Worm (Caenorhabditis elegans): Measurements from ENCODE around the gene mrpl-21.

The mrpl-21 gene

DNA sequence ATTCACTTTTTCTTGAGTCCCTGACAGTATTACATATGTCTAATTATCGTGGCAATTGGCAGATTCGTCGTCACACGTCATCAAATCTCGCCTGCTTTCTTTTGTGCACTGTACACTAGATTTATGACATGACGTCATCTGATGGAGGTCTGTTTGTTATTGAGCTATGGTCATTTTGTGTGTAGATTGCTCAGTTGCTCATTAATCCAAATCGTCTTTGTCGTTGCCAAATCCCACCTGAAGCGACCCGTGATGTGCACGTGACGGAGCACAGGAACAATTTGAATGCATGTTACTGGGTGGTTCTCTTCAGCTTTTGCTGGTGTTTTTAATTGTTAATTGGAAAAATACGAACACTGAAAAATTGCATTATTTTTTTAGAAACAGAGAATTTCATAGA lies 29.5 kb upstream of the mrpl-21 start:
- TF ChIP-seq nhr-2 (tag; optimal IDR thresholded peaks at IDR 0.05) (peak; percentile 81), ceh-39 (tag; optimal IDR thresholded peaks at IDR 0.05) (peak; percentile 25), bed-3 (GFP tag; optimal IDR thresholded peaks at IDR 0.05) (no peak), blmp-1 (tag; optimal IDR thresholded peaks at IDR 0.05) (no peak), mls-2 (tag; optimal IDR thresholded peaks at IDR 0.05) (peak; percentile 63), sptf-1 (tag; optimal IDR thresholded peaks at IDR 0.05) (peak; percentile 8), unc-62 (GFP tag; optimal IDR thresholded peaks at IDR 0.05) (peak; percentile 61), tbx-8 (GFP tag; optimal IDR thresholded peaks at IDR 0.05) (no peak), zip-8 (tag; optimal IDR thresholded peaks at IDR 0.05) (peak; percentile 74), cnd-1 (tag; optimal IDR thresholded peaks at IDR 0.05) (peak; percentile 37), pha-4 (tag; optimal IDR thresholded peaks at IDR 0.05) (no peak), ceh-43 (GFP tag; optimal IDR thresholded peaks at IDR 0.05) (peak; percentile 25), snpc-4 (tag; optimal IDR thresholded peaks at IDR 0.05) (no peak), ztf-11 (tag; optimal IDR thresholded peaks at IDR 0.05) (peak; percentile 50)

DNA sequence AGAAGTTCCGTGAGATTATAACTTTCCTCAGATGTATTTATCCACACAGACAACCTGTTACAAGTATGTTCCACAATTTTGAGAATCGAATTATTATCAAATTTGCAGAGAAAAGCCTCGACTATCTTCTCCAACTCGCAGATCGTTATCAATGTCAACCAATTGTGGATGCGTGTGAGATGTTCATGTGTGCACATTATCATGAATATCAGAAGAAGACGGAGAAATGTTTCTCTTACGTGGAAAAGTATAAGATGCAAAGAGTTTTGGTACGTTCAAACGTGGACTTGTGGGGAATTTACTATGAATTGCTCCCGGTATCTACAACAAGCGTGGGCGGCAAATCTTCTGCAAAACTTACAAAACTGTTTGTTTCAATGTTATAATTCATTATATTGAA lies 27.7 kb upstream of the mrpl-21 start:
- TF ChIP-seq ceh-43 (GFP tag; optimal IDR thresholded peaks at IDR 0.05) (no peak), flh-1 (GFP tag; optimal IDR thresholded peaks at IDR 0.05) (no peak), unc-62 (GFP tag; optimal IDR thresholded peaks at IDR 0.05) (no peak), nhr-237 (tag; optimal IDR thresholded peaks at IDR 0.05) (no peak), unc-120 (tag; optimal IDR thresholded peaks at IDR 0.05; ENCODE audit: poor library complexity, severe bottlenecking) (no peak), ceh-39 (tag; optimal IDR thresholded peaks at IDR 0.05) (no peak), elt-3 (tag; optimal IDR thresholded peaks at IDR 0.05) (no peak), lin-13 (tag; optimal IDR thresholded peaks at IDR 0.05) (no peak), cnd-1 (tag; optimal IDR thresholded peaks at IDR 0.05) (no peak), nhr-28 (tag; optimal IDR thresholded peaks at IDR 0.05) (no peak), drap-1 (GFP tag; optimal IDR thresholded peaks at IDR 0.05) (no peak), tbx-8 (GFP tag; optimal IDR thresholded peaks at IDR 0.05) (no peak), mls-2 (tag; optimal IDR thresholded peaks at IDR 0.05) (no peak), lsy-2 (tag; optimal IDR thresholded peaks at IDR 0.05) (no peak), lin-32 (GFP tag; optimal IDR thresholded peaks at IDR 0.05) (no peak), sptf-1 (tag; optimal IDR thresholded peaks at IDR 0.05) (no peak)

DNA sequence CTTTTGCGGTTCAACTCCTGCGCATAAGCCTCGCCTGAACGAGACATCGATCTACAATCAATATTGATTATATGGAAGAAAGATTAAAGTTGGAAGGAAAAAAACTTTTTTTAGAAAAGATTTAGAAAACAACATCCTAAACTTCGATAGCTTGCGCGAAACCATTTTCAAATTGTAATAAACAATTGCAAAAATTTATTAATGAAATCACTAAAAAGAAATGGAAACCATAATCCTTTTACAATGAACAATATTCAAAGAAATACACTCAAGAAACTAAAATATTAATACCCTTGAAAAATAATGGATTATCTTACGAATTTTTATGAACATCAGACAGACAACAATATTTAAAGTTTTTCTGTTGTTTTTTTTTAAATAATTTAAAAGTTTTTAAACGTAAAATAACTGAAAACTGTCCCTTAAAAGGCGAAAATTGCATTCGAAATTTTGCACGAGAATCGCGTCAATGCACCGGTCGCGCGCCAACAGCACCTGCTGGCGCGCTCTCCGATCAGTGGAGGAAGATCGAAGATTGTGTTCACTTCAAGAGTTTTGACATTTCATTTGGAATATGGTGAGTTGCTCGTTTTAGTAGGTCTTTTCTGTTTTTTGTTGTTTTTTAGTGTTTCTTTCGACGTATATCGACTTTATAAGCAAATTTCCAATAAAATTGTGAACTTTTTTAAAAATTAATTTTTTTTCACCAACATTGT lies 26.0 kb upstream of the mrpl-21 start, which contains the start of the genes sftb-1 and R10E4.1:
TSS of gene sftb-1 (minus strand) at position 51 of the 716 bp plus-strand sequence.
TSS of gene R10E4.1 (plus strand) at position 524 of the 716 bp plus-strand sequence.
- no peak for TF ChIP-seq cnd-1 (tag; optimal IDR thresholded peaks at IDR 0.05)
- no peak for TF ChIP-seq unc-39 (tag; optimal IDR thresholded peaks at IDR 0.05)
- TF ChIP-seq unc-120 (tag; optimal IDR thresholded peaks at IDR 0.05; ENCODE audit: poor library complexity, severe bottlenecking) = no peak
- TF ChIP-seq pha-4 (tag; optimal IDR thresholded peaks at IDR 0.05) = peak; percentile 45
- no peak for TF ChIP-seq ceh-39 (tag; optimal IDR thresholded peaks at IDR 0.05)
- no peak for TF ChIP-seq hlh-1 (tag; optimal IDR thresholded peaks at IDR 0.05)
- no peak for TF ChIP-seq zip-8 (tag; optimal IDR thresholded peaks at IDR 0.05)
- TF ChIP-seq mep-1 (tag; optimal IDR thresholded peaks at IDR 0.05) = peak; percentile 66
- TF ChIP-seq nhr-2 (tag; optimal IDR thresholded peaks at IDR 0.05) = no peak
- TF ChIP-seq lin-13 (tag; optimal IDR thresholded peaks at IDR 0.05) = peak; percentile 74
- TF ChIP-seq ces-1 (GFP tag; optimal IDR thresholded peaks at IDR 0.05) = peak; percentile 25
- TF ChIP-seq mls-2 (tag; optimal IDR thresholded peaks at IDR 0.05) = no peak
- no peak for TF ChIP-seq ham-2 (GFP tag; optimal IDR thresholded peaks at IDR 0.05)
- TF ChIP-seq nhr-76 (tag; optimal IDR thresholded peaks at IDR 0.05) = no peak
- no peak for TF ChIP-seq lin-32 (GFP tag; optimal IDR thresholded peaks at IDR 0.05)
- TF ChIP-seq ceh-43 (GFP tag; optimal IDR thresholded peaks at IDR 0.05) = no peak
- TF ChIP-seq sptf-1 (tag; optimal IDR thresholded peaks at IDR 0.05) = no peak
- no peak for TF ChIP-seq snpc-4 (tag; optimal IDR thresholded peaks at IDR 0.05)
- TF ChIP-seq lsy-2 (tag; optimal IDR thresholded peaks at IDR 0.05) = peak; percentile 51
- TF ChIP-seq nhr-237 (tag; optimal IDR thresholded peaks at IDR 0.05) = peak; percentile 51
- no peak for TF ChIP-seq flh-1 (GFP tag; optimal IDR thresholded peaks at IDR 0.05)
- TF ChIP-seq nhr-28 (tag; optimal IDR thresholded peaks at IDR 0.05) = no peak
- no peak for TF ChIP-seq elt-3 (tag; optimal IDR thresholded peaks at IDR 0.05)
- no peak for TF ChIP-seq unc-62 (GFP tag; optimal IDR thresholded peaks at IDR 0.05)
- TF ChIP-seq tbx-8 (GFP tag; optimal IDR thresholded peaks at IDR 0.05) = no peak
- no peak for TF ChIP-seq M03D4.4 (tag; optimal IDR thresholded peaks at IDR 0.05)
- TF ChIP-seq bed-3 (GFP tag; optimal IDR thresholded peaks at IDR 0.05) = no peak
- no peak for TF ChIP-seq ztf-11 (tag; optimal IDR thresholded peaks at IDR 0.05)

DNA sequence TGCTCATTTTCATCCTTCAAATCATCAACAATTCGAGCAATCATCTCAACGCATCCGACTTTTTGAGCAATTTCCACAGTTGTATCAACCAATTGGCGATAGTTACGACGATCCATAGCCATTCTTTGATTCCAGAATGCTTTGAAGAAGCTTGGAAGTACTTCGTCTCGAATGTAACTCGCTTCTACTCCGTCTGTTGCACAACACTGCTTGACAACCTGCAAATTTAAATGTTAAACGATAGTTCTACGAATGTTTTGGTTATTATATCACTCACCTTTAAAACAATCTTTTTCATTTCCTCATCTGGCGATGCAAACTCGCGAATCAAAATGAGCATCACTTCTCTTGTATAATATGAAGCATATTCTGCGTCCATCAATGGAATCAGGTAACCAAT lies 22.5 kb upstream of the mrpl-21 start:
- TF ChIP-seq ces-1 (GFP tag; optimal IDR thresholded peaks at IDR 0.05) = no peak
- TF ChIP-seq mab-5 (tag; optimal IDR thresholded peaks at IDR 0.05) = no peak
- TF ChIP-seq ceh-43 (GFP tag; optimal IDR thresholded peaks at IDR 0.05) = no peak

Measured in whole organism, mixed stage, embryonic.